Worm (Caenorhabditis elegans) whole organism, mixed stage, embryonic: ENCODE results near the gene fbxb-52.

Experiments used
- elt-1 ChIP-seq: sonication (generic microtip); optimal IDR thresholded peaks from 2 replicates; lab custom pipeline; 2017; ENCODE audit warnings: missing genetic modification characterization, mild to moderate bottlenecking, missing compliant biosample characterization, antibody characterized with exemption, moderate library complexity, borderline replicate concordance; ENCODE audit not compliant: insufficient read depth
- ham-2 ChIP-seq: fragments of 200-800 bp; sonication (Bioruptor generic); optimal IDR thresholded peaks from 2 replicates; lab custom pipeline; 2018; ENCODE audit warnings: mild to moderate bottlenecking, missing genetic modification characterization, missing compliant biosample characterization
- nhr-12 ChIP-seq: fragments of 150-350 bp; optimal IDR thresholded peaks from 2 replicates; lab custom pipeline; 2014; ENCODE audit warnings: missing biosample characterization, missing genetic modification characterization
- snpc-4 ChIP-seq: fragments of 150-350 bp; optimal IDR thresholded peaks from 2 replicates; lab custom pipeline; 2014; ENCODE audit warnings: missing biosample characterization, missing genetic modification characterization

DNA sequence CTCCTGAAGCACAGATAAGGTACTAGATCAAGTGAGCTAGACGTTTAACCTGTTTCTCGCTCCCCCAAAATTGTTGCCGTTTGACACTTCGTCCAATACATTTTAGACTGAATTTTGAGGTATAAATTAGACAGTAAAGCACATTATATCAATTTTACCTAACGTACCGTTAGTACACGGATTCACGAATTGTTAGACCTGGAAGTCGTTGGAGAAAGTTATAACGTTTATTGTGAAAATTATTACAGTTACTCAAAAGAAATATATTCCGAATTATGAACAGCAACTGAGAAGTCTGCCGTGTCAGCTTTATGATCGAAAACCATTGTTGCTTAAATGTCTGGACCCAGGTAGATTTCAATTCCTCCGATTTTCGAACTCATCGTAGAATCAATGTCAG, 10.4 kb upstream of the fbxb-52 start:
- TF ChIP-seq ham-2 (GFP tag; lab: Kevin White, UChicago) (no peak), elt-1 (tag; lab: Kevin White, UChicago) (no peak), snpc-4 (no peak), nhr-12 (tag; lab: Kevin White, UChicago) (no peak)
